Fruit fly (Drosophila melanogaster) whole organism, adult: ENCODE results near the gene Chro.

Source experiments
- CG11617 ChIP-seq: fragments of 200-800 bp; sonication (Bioruptor generic); optimal IDR thresholded peaks from 2 replicates; lab custom pipeline; 2017; ENCODE audit warnings: mild to moderate bottlenecking, missing biosample characterization, missing genetic modification reagents, missing genetic modification characterization
- CG12768 ChIP-seq: fragments of 200-800 bp; sonication (Bioruptor generic); optimal IDR thresholded peaks from 2 replicates; lab custom pipeline; 2017; ENCODE audit warnings: missing biosample characterization, missing genetic modification characterization, mild to moderate bottlenecking, moderate library complexity, missing genetic modification reagents
- CG14711 ChIP-seq: fragments of 200-800 bp; sonication (Bioruptor generic); optimal IDR thresholded peaks from 2 replicates; lab custom pipeline; 2018; ENCODE audit warnings: missing biosample characterization, mild to moderate bottlenecking, missing genetic modification characterization, moderate library complexity
- CG1620 ChIP-seq: fragments of 200-800 bp; sonication (Bioruptor generic); optimal IDR thresholded peaks from 2 replicates; lab custom pipeline; 2016; ENCODE audit warnings: missing biosample characterization, missing genetic modification characterization
- CG33017 ChIP-seq: fragments of 200-800 bp; sonication (Bioruptor generic); optimal IDR thresholded peaks from 2 replicates; lab custom pipeline; 2018; ENCODE audit warnings: missing biosample characterization, mild to moderate bottlenecking, missing genetic modification characterization, moderate library complexity
- CG5204 ChIP-seq: fragments of 200-800 bp; sonication (Bioruptor generic); optimal IDR thresholded peaks from 2 replicates; lab custom pipeline; 2016; ENCODE audit warnings: missing biosample characterization, missing genetic modification characterization
- CG7045 ChIP-seq: fragments of 200-800 bp; sonication (Bioruptor generic); optimal IDR thresholded peaks from 2 replicates; lab custom pipeline; 2017; ENCODE audit warnings: missing biosample characterization, mild to moderate bottlenecking, missing genetic modification characterization
- CG7101 ChIP-seq: fragments of 200-800 bp; sonication (Bioruptor generic); optimal IDR thresholded peaks from 2 replicates; lab custom pipeline; 2018; ENCODE audit warnings: missing biosample characterization, mild to moderate bottlenecking, missing genetic modification characterization, moderate library complexity
- Clk ChIP-seq: fragments of 200-800 bp; sonication (Bioruptor generic); optimal IDR thresholded peaks from 2 replicates; lab custom pipeline; 2017; ENCODE audit warnings: missing biosample characterization, missing genetic modification characterization
- Crg-1 ChIP-seq: fragments of 200-800 bp; sonication (Bioruptor generic); optimal IDR thresholded peaks from 2 replicates; lab custom pipeline; 2016; ENCODE audit warnings: missing biosample characterization, missing genetic modification characterization
- Hr96 ChIP-seq: fragments of 200-800 bp; sonication (Bioruptor generic); optimal IDR thresholded peaks from 2 replicates; lab custom pipeline; 2016; ENCODE audit warnings: missing biosample characterization, missing genetic modification characterization
- Mnt ChIP-seq: fragments of 200-800 bp; sonication (Bioruptor generic); optimal IDR thresholded peaks from 2 replicates; lab custom pipeline; 2016; ENCODE audit warnings: missing biosample characterization, mild to moderate bottlenecking, missing genetic modification characterization
- bab1 ChIP-seq: fragments of 200-800 bp; sonication (Bioruptor generic); optimal IDR thresholded peaks from 3 replicates; lab custom pipeline; 2019; ENCODE audit warnings: missing biosample characterization, mild to moderate bottlenecking, missing genetic modification characterization, moderate library complexity
- cic ChIP-seq: fragments of 200-800 bp; sonication (Bioruptor generic); optimal IDR thresholded peaks from 2 replicates; lab custom pipeline; 2017; ENCODE audit warnings: missing biosample characterization, mild to moderate bottlenecking, missing genetic modification characterization, moderate library complexity
- cnc ChIP-seq, 2 experiments: fragments of >200 bp; optimal IDR thresholded peaks; 2 replicates each; lab custom pipeline; 2017
- kay ChIP-seq: fragments of 200-800 bp; sonication (Bioruptor generic); peaks from one replicate; lab custom pipeline; 2016; ENCODE audit warnings: missing biosample characterization, missing genetic modification characterization, borderline replicate concordance
- ovo ChIP-seq: fragments of 200-800 bp; sonication (Bioruptor generic); optimal IDR thresholded peaks from 2 replicates; lab custom pipeline; 2016; ENCODE audit warnings: missing biosample characterization, missing genetic modification characterization
- pad ChIP-seq: fragments of 200-800 bp; sonication (Bioruptor generic); optimal IDR thresholded peaks from 3 replicates; lab custom pipeline; 2017; ENCODE audit warnings: missing biosample characterization, missing genetic modification characterization, mild to moderate bottlenecking, moderate library complexity, missing genetic modification reagents
- tj ChIP-seq: fragments of 200-800 bp; sonication (Bioruptor generic); optimal IDR thresholded peaks from 3 replicates; lab custom pipeline; 2017; ENCODE audit warnings: missing biosample characterization, mild to moderate bottlenecking, missing genetic modification characterization, moderate library complexity
- toe ChIP-seq: fragments of 200-800 bp; sonication (Bioruptor generic); optimal IDR thresholded peaks from 2 replicates; lab custom pipeline; 2016; ENCODE audit warnings: missing biosample characterization, missing genetic modification characterization

The Chro gene

DNA sequence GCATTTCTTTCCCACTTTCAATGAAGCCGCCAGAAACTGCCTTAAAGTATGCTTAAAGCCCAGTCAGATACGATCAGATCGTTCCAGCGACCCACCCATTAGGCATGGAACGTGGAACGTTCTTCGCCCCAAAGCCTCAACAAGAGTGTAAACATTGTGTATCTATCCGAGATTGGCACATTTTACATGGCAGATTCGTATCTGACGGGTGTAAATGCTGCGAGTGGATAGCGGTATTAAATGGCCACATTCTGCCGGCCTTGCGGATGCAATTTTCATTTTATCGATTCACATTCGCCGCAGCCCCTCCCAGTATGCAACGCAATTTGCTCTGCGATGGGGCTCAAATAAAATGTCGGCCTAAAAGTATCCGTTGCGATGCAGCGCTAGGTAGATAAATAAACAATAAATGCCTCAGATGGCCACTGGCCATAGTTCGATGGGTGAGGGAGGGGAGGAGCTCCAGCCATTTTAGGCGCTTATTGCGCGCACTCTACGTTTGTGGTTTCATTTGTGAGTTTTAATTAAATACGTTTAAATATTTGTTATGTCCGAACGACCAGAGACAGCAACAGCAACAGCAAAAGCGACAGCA is 16.0 kb upstream of the Chro start:
- TF ChIP-seq CG7045 (GFP tag; lab: Kevin White, UChicago) = no peak
- no peak for TF ChIP-seq pad (GFP tag; lab: Kevin White, UChicago)
- TF ChIP-seq CG33017 (tag; lab: Kevin White, UChicago) = no peak
- TF ChIP-seq bab1 = peak; percentile 11

DNA sequence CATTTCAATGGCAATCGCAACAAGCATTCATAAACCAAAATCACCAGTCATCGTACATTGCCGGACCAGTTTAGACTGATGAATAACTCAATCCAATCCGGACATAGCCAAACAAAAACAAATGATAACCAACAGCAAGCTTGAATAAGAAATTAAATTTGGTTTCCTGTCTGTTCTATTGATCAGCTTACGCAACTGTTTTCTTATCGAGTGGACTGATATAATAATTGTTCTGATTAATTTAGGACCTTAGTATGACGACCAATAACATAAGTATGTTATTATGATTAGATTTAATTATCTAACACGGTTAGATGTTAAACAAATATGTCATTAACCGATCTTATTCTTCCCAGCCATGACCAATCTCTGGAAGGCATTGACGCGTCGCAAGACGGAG is 12.2 kb upstream of the Chro start:
- TF ChIP-seq kay (GFP tag; lab: Kevin White, UChicago) (peak; percentile 1), tj (no peak)

DNA sequence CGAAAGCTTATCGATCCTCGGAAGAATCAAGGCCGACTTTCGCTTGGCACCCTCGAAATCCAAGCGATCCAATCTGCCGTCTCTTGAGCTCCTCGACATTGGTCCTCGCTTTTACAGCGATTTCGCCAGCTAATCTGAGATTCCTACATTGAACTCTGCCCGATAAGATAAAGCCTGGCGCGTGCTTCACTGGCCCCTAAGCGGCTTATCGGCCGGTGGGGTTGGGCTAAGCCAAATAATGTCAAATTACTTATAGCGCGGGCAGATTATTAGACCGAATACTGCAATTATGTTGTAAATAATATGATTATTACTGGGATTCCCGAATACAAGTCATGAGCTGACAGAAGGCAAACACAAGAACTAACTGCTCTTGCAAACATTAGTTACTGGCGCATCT is 11.2 kb upstream of the Chro start:
- peak; percentile 92 for TF ChIP-seq kay (GFP tag; lab: Kevin White, UChicago)
- no peak for TF ChIP-seq pad (GFP tag; lab: Kevin White, UChicago)
- no peak for TF ChIP-seq CG33017 (tag; lab: Kevin White, UChicago)
- TF ChIP-seq CG1620 (GFP tag; lab: Kevin White, UChicago) = no peak
- TF ChIP-seq tj = no peak
- no peak for TF ChIP-seq ovo (GFP tag; lab: Kevin White, UChicago)
- TF ChIP-seq CG7045 (GFP tag; lab: Kevin White, UChicago) = no peak
- no peak for TF ChIP-seq CG7101 (tag; lab: Kevin White, UChicago)
- TF ChIP-seq CG5204 (GFP tag; lab: Kevin White, UChicago) = no peak
- no peak for TF ChIP-seq CG11617 (GFP tag; lab: Kevin White, UChicago)
- TF ChIP-seq cic = peak; percentile 27
- TF ChIP-seq Crg-1 (GFP tag; lab: Kevin White, UChicago) = no peak
- no peak for TF ChIP-seq Mnt
- TF ChIP-seq cnc (optimal IDR thresholded peaks at IDR 0.05; lab: Kevin White, UChicago) = no peak
- TF ChIP-seq Hr96 (GFP tag; lab: Kevin White, UChicago) = no peak
- no peak for TF ChIP-seq bab1
- TF ChIP-seq Clk (GFP tag; lab: Kevin White, UChicago) = no peak
- peak; percentile 61 for TF ChIP-seq CG12768 (GFP tag; lab: Kevin White, UChicago)
- no peak for TF ChIP-seq CG14711 (tag; lab: Kevin White, UChicago)
- no peak for TF ChIP-seq toe (GFP tag; lab: Kevin White, UChicago)

- TF ChIP-seq toe (GFP tag; lab: Kevin White, UChicago) = no peak
- no peak for TF ChIP-seq tj
- no peak for TF ChIP-seq cnc (optimal IDR thresholded peaks at IDR 0.05; lab: Kevin White, UChicago)
- no peak for TF ChIP-seq ovo (GFP tag; lab: Kevin White, UChicago)
- no peak for TF ChIP-seq Clk (GFP tag; lab: Kevin White, UChicago)
- no peak for TF ChIP-seq cic
- TF ChIP-seq CG1620 (GFP tag; lab: Kevin White, UChicago) = no peak
- no peak for TF ChIP-seq Crg-1 (GFP tag; lab: Kevin White, UChicago)
- TF ChIP-seq CG14711 (tag; lab: Kevin White, UChicago) = no peak
- no peak for TF ChIP-seq CG33017 (tag; lab: Kevin White, UChicago)
- no peak for TF ChIP-seq Mnt
- no peak for TF ChIP-seq pad (GFP tag; lab: Kevin White, UChicago)
- TF ChIP-seq CG11617 (GFP tag; lab: Kevin White, UChicago) = no peak
- no peak for TF ChIP-seq CG12768 (GFP tag; lab: Kevin White, UChicago)
- TF ChIP-seq bab1 = no peak
- no peak for TF ChIP-seq CG7101 (tag; lab: Kevin White, UChicago)
Measured at dm6 chr3L:22888591-22889258, 9.9 kb upstream of the Chro start.

dm6 chr3L:22887677-22888076 is 8.9 kb upstream of the Chro start:
- no peak for TF ChIP-seq Hr96 (GFP tag; lab: Kevin White, UChicago)
- TF ChIP-seq Mnt = no peak
- TF ChIP-seq CG14711 (tag; lab: Kevin White, UChicago) = no peak
- no peak for TF ChIP-seq CG7045 (GFP tag; lab: Kevin White, UChicago)
- no peak for TF ChIP-seq CG12768 (GFP tag; lab: Kevin White, UChicago)
- TF ChIP-seq Clk (GFP tag; lab: Kevin White, UChicago) = no peak
- no peak for TF ChIP-seq toe (GFP tag; lab: Kevin White, UChicago)

DNA sequence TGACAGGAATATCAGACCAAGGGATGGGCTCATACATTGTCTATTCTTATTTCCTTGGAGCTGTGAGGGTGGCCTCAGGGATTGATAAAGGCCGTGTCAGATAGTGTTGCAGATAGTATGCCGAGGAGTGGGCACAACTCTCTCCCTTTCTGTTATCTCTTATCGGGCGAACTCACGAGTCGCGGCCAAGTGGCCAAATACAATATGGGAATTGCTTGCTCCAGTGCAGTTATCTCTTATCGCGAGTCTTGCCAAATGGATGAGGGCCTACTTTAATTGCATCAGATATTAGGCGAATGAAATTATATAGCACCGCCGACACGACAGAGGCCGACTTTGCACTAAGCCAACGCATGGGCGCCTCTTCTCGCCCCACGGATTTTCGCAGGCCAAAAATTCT is 8.2 kb upstream of the Chro start:
- TF ChIP-seq cnc (optimal IDR thresholded peaks at IDR 0.05; lab: Kevin White, UChicago) (no peak), Crg-1 (GFP tag; lab: Kevin White, UChicago) (no peak), toe (GFP tag; lab: Kevin White, UChicago) (no peak), Mnt (peak; percentile 15), CG12768 (GFP tag; lab: Kevin White, UChicago) (peak; percentile 65), Clk (GFP tag; lab: Kevin White, UChicago) (no peak), cic (peak; percentile 70)

- TF ChIP-seq CG11617 (GFP tag; lab: Kevin White, UChicago) (no peak), CG12768 (GFP tag; lab: Kevin White, UChicago) (no peak), toe (GFP tag; lab: Kevin White, UChicago) (no peak)
Measured at dm6 chr3L:22885843-22886242, 7.1 kb upstream of the Chro start.
